Fruit fly (Drosophila melanogaster) whole organism, wandering third instar larva: ENCODE data around the gene Oga.

Source experiments
- Dfd ChIP-seq: fragments of >200 bp; optimal IDR thresholded peaks from 2 replicates; lab custom pipeline; 2017; ENCODE audit warnings: missing biosample characterization, missing genetic modification characterization
- pan ChIP-seq: fragments of >200 bp; optimal IDR thresholded peaks from 2 replicates; lab custom pipeline; 2017

- no peak for TF ChIP-seq pan
- no peak for TF ChIP-seq Dfd (GFP tag; lab: Kevin White, UChicago)
Observed at dm6 chr3R:21237099-21237498, 18.2 kb downstream of the Oga start, which contains the start of gene e.
